Fruit fly (Drosophila melanogaster) whole organism, prepupa: Measurements from ENCODE around the gene Rbp9.

Experiments
- CG10669 ChIP-seq: fragments of 200-800 bp; sonication (Bioruptor generic); optimal IDR thresholded peaks from 3 replicates; lab custom pipeline; 2018; ENCODE audit warnings: missing biosample characterization, mild to moderate bottlenecking, missing genetic modification characterization, moderate library complexity
- CG11294 ChIP-seq: fragments of 200-800 bp; sonication (Bioruptor generic); IDR thresholded peaks from 2 replicates; pipeline ENCODE4 v1.3.6; 2022; ENCODE audit warnings: missing biosample characterization, missing genetic modification characterization
- CG11902 ChIP-seq: fragments of 200-800 bp; sonication (Bioruptor generic); optimal IDR thresholded peaks from 3 replicates; lab custom pipeline; 2016; ENCODE audit warnings: missing biosample characterization, missing genetic modification characterization
- CG15336 ChIP-seq: fragments of 200-800 bp; sonication (Bioruptor generic); IDR thresholded peaks from 2 replicates; pipeline ENCODE4 v1.3.6; 2022; ENCODE audit warnings: missing biosample characterization, missing genetic modification characterization
- CG1621 ChIP-seq: fragments of 200-800 bp; sonication (Bioruptor generic); optimal IDR thresholded peaks from 3 replicates; lab custom pipeline; 2018; ENCODE audit warnings: missing biosample characterization, mild to moderate bottlenecking, missing genetic modification characterization
- CG16779 ChIP-seq: fragments of 200-800 bp; sonication (Bioruptor generic); optimal IDR thresholded peaks from 3 replicates; lab custom pipeline; 2017; ENCODE audit warnings: missing biosample characterization, mild to moderate bottlenecking, missing genetic modification characterization
- CG31627 ChIP-seq: fragments of 200-800 bp; sonication (Bioruptor generic); optimal IDR thresholded peaks from 3 replicates; lab custom pipeline; 2016; ENCODE audit warnings: missing biosample characterization, missing genetic modification characterization
- CG32006 ChIP-seq: fragments of 200-800 bp; sonication (Bioruptor generic); optimal IDR thresholded peaks from 3 replicates; lab custom pipeline; 2017; ENCODE audit warnings: missing biosample characterization, mild to moderate bottlenecking, missing genetic modification characterization
- CG34406 ChIP-seq: fragments of 200-800 bp; sonication (Bioruptor generic); optimal IDR thresholded peaks from 3 replicates; lab custom pipeline; 2016; ENCODE audit warnings: missing biosample characterization, missing genetic modification characterization
- CG3919 ChIP-seq: fragments of 200-800 bp; sonication (Bioruptor generic); optimal IDR thresholded peaks from 3 replicates; lab custom pipeline; 2016; ENCODE audit warnings: missing biosample characterization, missing genetic modification characterization
- CG6163 ChIP-seq: fragments of 200-800 bp; sonication (Bioruptor generic); IDR thresholded peaks from 3 replicates; pipeline ENCODE4 v1.3.6; 2022; ENCODE audit warnings: missing biosample characterization, missing genetic modification characterization
- CG6792 ChIP-seq: fragments of 200-800 bp; sonication (Bioruptor generic); optimal IDR thresholded peaks from 3 replicates; lab custom pipeline; 2016; ENCODE audit warnings: missing biosample characterization, missing genetic modification characterization
- CG6808 ChIP-seq: fragments of 200-800 bp; sonication (Bioruptor generic); optimal IDR thresholded peaks from 3 replicates; lab custom pipeline; 2017; ENCODE audit warnings: missing biosample characterization, missing genetic modification characterization, mild to moderate bottlenecking, moderate library complexity, missing genetic modification reagents
- CG6854 ChIP-seq: fragments of 200-800 bp; sonication (Bioruptor generic); optimal IDR thresholded peaks from 2 replicates; lab custom pipeline; 2017; ENCODE audit warnings: missing biosample characterization, mild to moderate bottlenecking, missing genetic modification characterization
- CG8319 ChIP-seq: fragments of 200-800 bp; sonication (Bioruptor generic); optimal IDR thresholded peaks from 3 replicates; lab custom pipeline; 2016; ENCODE audit warnings: missing biosample characterization, missing genetic modification characterization
- CG8632 ChIP-seq: fragments of 200-800 bp; sonication (Bioruptor generic); optimal IDR thresholded peaks from 3 replicates; lab custom pipeline; 2016; ENCODE audit warnings: missing biosample characterization, missing genetic modification characterization
- CG9139 ChIP-seq: fragments of 200-800 bp; sonication (Bioruptor generic); optimal IDR thresholded peaks from 3 replicates; lab custom pipeline; 2017; ENCODE audit warnings: missing biosample characterization, mild to moderate bottlenecking, missing genetic modification characterization
- Eip75B ChIP-seq: fragments of 200-800 bp; sonication (Bioruptor generic); optimal IDR thresholded peaks from 3 replicates; lab custom pipeline; 2016; ENCODE audit warnings: missing biosample characterization, missing genetic modification characterization
- Eip78C ChIP-seq: fragments of 200-800 bp; sonication (Bioruptor generic); peaks from one replicate; lab custom pipeline; 2016; ENCODE audit warnings: missing biosample characterization, missing genetic modification characterization
- Ets21C ChIP-seq: fragments of 200-800 bp; sonication (Bioruptor generic); optimal IDR thresholded peaks from 3 replicates; lab custom pipeline; 2016; ENCODE audit warnings: missing biosample characterization, missing genetic modification characterization
- Ets96B ChIP-seq: fragments of 200-800 bp; optimal IDR thresholded peaks from 2 replicates; lab custom pipeline; 2019; ENCODE audit warnings: missing biosample characterization, mild to moderate bottlenecking, missing genetic modification characterization, moderate library complexity
- Gug ChIP-seq: fragments of 200-800 bp; sonication (Bioruptor generic); IDR thresholded peaks from 2 replicates; pipeline ENCODE4 v1.3.6; 2022; ENCODE audit warnings: missing biosample characterization, missing genetic modification characterization
- Hr38 ChIP-seq: sonication (Bioruptor generic); optimal IDR thresholded peaks from 2 replicates; lab custom pipeline; 2016; ENCODE audit warnings: missing biosample characterization, missing genetic modification characterization
- Hr39 ChIP-seq: fragments of 200-800 bp; sonication (Bioruptor generic); optimal IDR thresholded peaks from 2 replicates; lab custom pipeline; 2016; ENCODE audit warnings: missing biosample characterization, missing genetic modification characterization
- Hr4 ChIP-seq: fragments of 200-800 bp; sonication (Bioruptor generic); optimal IDR thresholded peaks from 3 replicates; lab custom pipeline; 2016; ENCODE audit warnings: missing biosample characterization, missing genetic modification characterization
- Lpt ChIP-seq: fragments of 200-800 bp; sonication (Bioruptor generic); optimal IDR thresholded peaks from 3 replicates; lab custom pipeline; 2016; ENCODE audit warnings: missing biosample characterization, missing genetic modification characterization
- Met ChIP-seq: fragments of 200-800 bp; sonication (Bioruptor generic); optimal IDR thresholded peaks from 3 replicates; lab custom pipeline; 2016; ENCODE audit warnings: missing biosample characterization, missing genetic modification characterization
- OdsH ChIP-seq: fragments of 200-800 bp; sonication (Bioruptor generic); optimal IDR thresholded peaks from 3 replicates; lab custom pipeline; 2016; ENCODE audit warnings: missing biosample characterization, missing genetic modification characterization
- Sox102F ChIP-seq: fragments of 200-800 bp; sonication (Bioruptor generic); optimal IDR thresholded peaks from 2 replicates; lab custom pipeline; 2016; ENCODE audit warnings: missing biosample characterization, mild to moderate bottlenecking, missing genetic modification characterization
- Sox14 ChIP-seq: fragments of 200-800 bp; sonication (Bioruptor generic); optimal IDR thresholded peaks from 3 replicates; lab custom pipeline; 2016; ENCODE audit warnings: missing biosample characterization, missing genetic modification characterization
- acj6 ChIP-seq: fragments of 200-800 bp; sonication (Bioruptor generic); optimal IDR thresholded peaks from 3 replicates; lab custom pipeline; 2016; ENCODE audit warnings: missing biosample characterization, missing genetic modification characterization
- cyc ChIP-seq: fragments of 200-800 bp; sonication (Bioruptor generic); optimal IDR thresholded peaks from 3 replicates; lab custom pipeline; 2016; ENCODE audit warnings: missing biosample characterization, missing genetic modification characterization
- dac ChIP-seq: fragments of 200-800 bp; sonication (Bioruptor generic); optimal IDR thresholded peaks from 2 replicates; lab custom pipeline; 2017; ENCODE audit warnings: missing biosample characterization, mild to moderate bottlenecking, missing genetic modification characterization
- dsx ChIP-seq: fragments of 200-800 bp; optimal IDR thresholded peaks from 3 replicates; lab custom pipeline; 2019; ENCODE audit warnings: missing biosample characterization, mild to moderate bottlenecking, missing genetic modification characterization, moderate library complexity; ENCODE audit not compliant: poor library complexity, severe bottlenecking
- eg ChIP-seq: fragments of 200-800 bp; sonication (Bioruptor generic); IDR thresholded peaks from 3 replicates; pipeline ENCODE4 v1.3.6; 2022; ENCODE audit warnings: missing biosample characterization, missing genetic modification characterization
- esn ChIP-seq: fragments of 200-800 bp; sonication (Bioruptor generic); optimal IDR thresholded peaks from 2 replicates; lab custom pipeline; 2016; ENCODE audit warnings: missing biosample characterization, mild to moderate bottlenecking, missing genetic modification characterization, moderate library complexity
- fd59A ChIP-seq: fragments of 200-800 bp; sonication (Bioruptor generic); optimal IDR thresholded peaks from 2 replicates; lab custom pipeline; 2017; ENCODE audit warnings: missing biosample characterization, mild to moderate bottlenecking, missing genetic modification characterization, missing genetic modification reagents
- fd85E ChIP-seq: fragments of 200-800 bp; sonication (Bioruptor generic); optimal IDR thresholded peaks from 3 replicates; lab custom pipeline; 2016; ENCODE audit warnings: missing biosample characterization, missing genetic modification characterization
- fkh ChIP-seq: fragments of 200-800 bp; sonication (Bioruptor generic); optimal IDR thresholded peaks from 3 replicates; lab custom pipeline; 2017; ENCODE audit warnings: missing biosample characterization, mild to moderate bottlenecking, missing genetic modification characterization, moderate library complexity
- lz ChIP-seq: fragments of 200-800 bp; sonication (Bioruptor generic); optimal IDR thresholded peaks from 3 replicates; lab custom pipeline; 2016; ENCODE audit warnings: missing biosample characterization, missing genetic modification characterization
- net ChIP-seq: fragments of 200-800 bp; sonication (Bioruptor generic); optimal IDR thresholded peaks from 3 replicates; lab custom pipeline; 2016; ENCODE audit warnings: missing biosample characterization, missing genetic modification characterization
- pdm3 ChIP-seq: fragments of 200-800 bp; sonication (Bioruptor generic); optimal IDR thresholded peaks from 3 replicates; lab custom pipeline; 2016; ENCODE audit warnings: missing biosample characterization, missing genetic modification characterization
- salr ChIP-seq, 2 experiments: fragments of 200-800 bp; sonication (Bioruptor generic); optimal IDR thresholded peaks; 3 replicates each; lab custom pipeline; 2016 to 2018; ENCODE audit warnings: missing biosample characterization in 2 of 2, missing genetic modification characterization in 2 of 2, mild to moderate bottlenecking in 1 of 2
- ss ChIP-seq, 2 experiments: fragments of 200-800 bp; sonication (Bioruptor generic); optimal IDR thresholded peaks; 2 replicates in 1 of 2; 3 replicates in 1 of 2; lab custom pipeline; 2017 to 2018; ENCODE audit warnings: mild to moderate bottlenecking in 2 of 2, missing biosample characterization in 2 of 2, missing genetic modification characterization in 2 of 2, moderate library complexity in 1 of 2
- svp ChIP-seq: fragments of 200-800 bp; sonication (Bioruptor generic); peaks from one replicate; lab custom pipeline; 2016; ENCODE audit warnings: missing biosample characterization, missing genetic modification characterization
- vri ChIP-seq: fragments of 200-800 bp; sonication (Bioruptor generic); optimal IDR thresholded peaks from 3 replicates; lab custom pipeline; 2016; ENCODE audit warnings: missing biosample characterization, mild to moderate bottlenecking, missing genetic modification characterization

Gene Rbp9

dm6 chr2L:2956358-2956757 is 1.8 kb downstream of the Rbp9 start (continued):
- TF ChIP-seq CG15336 (GFP tag; lab: Robert Waterston, UW) (0 out of 2 replicates have a peak, but pooled peaks have one; percentile 38), Lpt (GFP tag; lab: Kevin White, UChicago) (peak; percentile 18), CG11294 (no peak), CG1621 (tag; lab: Kevin White, UChicago) (peak; percentile 38), Met (GFP tag; lab: Kevin White, UChicago) (peak; percentile 28), svp (no peak), fd59A (GFP tag; lab: Kevin White, UChicago) (peak; percentile 62), salr (GFP tag; optimal IDR thresholded peaks at IDR 0.05; lab: Kevin White, UChicago) (peak in 1 of 2 experiments; percentile 20), pdm3 (GFP tag; lab: Kevin White, UChicago) (peak; percentile 44), CG8319 (GFP tag; lab: Kevin White, UChicago) (no peak), Eip78C (GFP tag; lab: Kevin White, UChicago) (peak; percentile 91), CG31627 (GFP tag; lab: Kevin White, UChicago) (no peak), CG6808 (GFP tag; lab: Kevin White, UChicago) (peak; percentile 51), lz (GFP tag; lab: Kevin White, UChicago) (peak; percentile 35), vri (GFP tag; lab: Kevin White, UChicago) (no peak), CG8632 (GFP tag; lab: Kevin White, UChicago) (peak; percentile 10)
- TF ChIP-seq, all 60 proteins: peak for 42

- TF ChIP-seq ss (GFP tag; optimal IDR thresholded peaks at IDR 0.05; lab: Kevin White, UChicago) = no peak
- TF ChIP-seq CG11294 = no peak
These were observed 2.4 kb downstream of the Rbp9 start for dm6 chr2L:2956992-2957391.

- TF ChIP-seq CG16779 (tag; lab: Kevin White, UChicago) (peak; percentile 84), net (peak; percentile 84), fd85E (GFP tag; lab: Kevin White, UChicago) (peak; percentile 56), CG3919 (GFP tag; lab: Kevin White, UChicago) (peak; percentile 91), Gug (GFP tag; lab: Robert Waterston, UW) (peak; percentile 81), salr (GFP tag; optimal IDR thresholded peaks at IDR 0.05; lab: Kevin White, UChicago) (peak; percentile 58 to 88), Hr39 (GFP tag; lab: Kevin White, UChicago) (peak; percentile 94), CG6854 (GFP tag; lab: Kevin White, UChicago) (peak; percentile 85), Hr38 (GFP tag; lab: Kevin White, UChicago) (peak; percentile 22), CG15336 (GFP tag; lab: Robert Waterston, UW) (peak; percentile 73), Hr4 (GFP tag; lab: Kevin White, UChicago) (peak; percentile 94), CG6792 (GFP tag; lab: Kevin White, UChicago) (peak; percentile 89), Eip75B (peak; percentile 92), dsx (peak; percentile 91), eg (GFP tag; lab: Robert Waterston, UW) (peak; percentile 86), fkh (GFP tag; lab: Kevin White, UChicago) (no peak), CG34406 (GFP tag; lab: Kevin White, UChicago) (peak; percentile 85), Sox102F (GFP tag; lab: Kevin White, UChicago) (peak; percentile 91), OdsH (GFP tag; lab: Kevin White, UChicago) (peak; percentile 92), esn (peak; percentile 95), CG9139 (GFP tag; lab: Kevin White, UChicago) (peak; percentile 82), dac (GFP tag; lab: Kevin White, UChicago) (peak; percentile 85), Ets96B (peak; percentile 87), Met (GFP tag; lab: Kevin White, UChicago) (peak; percentile 93), CG10669 (GFP tag; lab: Kevin White, UChicago) (peak; percentile 90), cyc (GFP tag; lab: Kevin White, UChicago) (peak; percentile 95), ss (GFP tag; optimal IDR thresholded peaks at IDR 0.05; lab: Kevin White, UChicago) (peak; percentile 82 to 91), Sox14 (peak; percentile 93), Ets21C (peak; percentile 93), Lpt (GFP tag; lab: Kevin White, UChicago) (peak; percentile 84), CG6163 (peak; percentile 78; the same call in 2 of the 3 replicates), acj6 (GFP tag; lab: Kevin White, UChicago) (peak; percentile 91), svp (peak; percentile 99), CG11902 (peak; percentile 96), fd59A (GFP tag; lab: Kevin White, UChicago) (peak; percentile 89), CG32006 (GFP tag; lab: Kevin White, UChicago) (peak; percentile 94)
These were observed 3.1 kb downstream of the Rbp9 start for dm6 chr2L:2957547-2958174.
